Fruit fly (Drosophila melanogaster): Measurements from ENCODE around the gene cal1.

dm6 chr3R:17048867-17049266, 39.2 kb upstream of the cal1 start:
- TF ChIP-seq CG13204 (GFP tag; optimal IDR thresholded peaks at IDR 0.05) (no peak), EcR (GFP tag; optimal IDR thresholded peaks at IDR 0.05) (no peak), fd96Ca (GFP tag; IDR thresholded peaks at IDR 0.05) (no peak), CG12605 (GFP tag; IDR thresholded peaks at IDR 0.05) (no peak), CG34367 (tag; optimal IDR thresholded peaks at IDR 0.05) (peak; percentile 23), CG32121 (GFP tag; IDR thresholded peaks at IDR 0.05) (no peak), CG15710 (tag; optimal IDR thresholded peaks at IDR 0.05) (peak; percentile 48), rn (GFP tag; IDR thresholded peaks at IDR 0.05) (no peak), CG8159 (tag; optimal IDR thresholded peaks at IDR 0.05) (peak; percentile 9), CG10348 (GFP tag; IDR thresholded peaks at IDR 0.05) (no peak), Snoo (tag; optimal IDR thresholded peaks at IDR 0.05) (no peak), CG14655 (GFP tag; optimal IDR thresholded peaks at IDR 0.05) (no peak), CG17806 (tag; optimal IDR thresholded peaks at IDR 0.05) (peak; percentile 33)
